Fruit fly (Drosophila melanogaster) Kc167 (cell line): ENCODE data around the gene CG6621.

ENCODE experiments used
- Myc ChIP-seq: fragments of >200 bp; optimal IDR thresholded peaks from 2 replicates; lab custom pipeline; 2017; ENCODE audit warnings: missing external identifiers
- Sin3A ChIP-seq: fragments of >200 bp; optimal IDR thresholded peaks from 2 replicates; lab custom pipeline; 2018; ENCODE audit warnings: missing external identifiers
- h ChIP-seq: fragments of >200 bp; optimal IDR thresholded peaks from 3 replicates; lab custom pipeline; 2018; ENCODE audit warnings: missing external identifiers
- insv ChIP-seq: fragments of >200 bp; optimal IDR thresholded peaks from 3 replicates; lab custom pipeline; 2018; ENCODE audit warnings: missing external identifiers
- psq ChIP-seq: fragments of >200 bp; optimal IDR thresholded peaks from 2 replicates; lab custom pipeline; 2017; ENCODE audit warnings: missing external identifiers
- ttk ChIP-seq: sonication (Bioruptor generic); optimal IDR thresholded peaks from 2 replicates; lab custom pipeline; 2017; ENCODE audit warnings: missing external identifiers

Gene CG6621

dm6 chr3R:10879219-10879618 is 14.1 kb downstream of the CG6621 start, which contains the start of gene CG14695:
CG14695 (minus strand) TSS chr3R:10879319.
- TF ChIP-seq insv (lab: Kevin White, UChicago), result no peak
- TF ChIP-seq h, result no peak
- no peak for TF ChIP-seq psq
- no peak for TF ChIP-seq ttk (lab: Kevin White, UChicago)
- TF ChIP-seq Sin3A (lab: Kevin White, UChicago), result no peak
- TF ChIP-seq Myc, result no peak

dm6 chr3R:10878628-10879027 is 14.7 kb downstream of the CG6621 start:
- TF ChIP-seq insv (lab: Kevin White, UChicago), result no peak
- no peak for TF ChIP-seq h
- TF ChIP-seq Myc, result no peak
- TF ChIP-seq psq, result no peak
- TF ChIP-seq ttk (lab: Kevin White, UChicago), result no peak
- no peak for TF ChIP-seq Sin3A (lab: Kevin White, UChicago)

dm6 chr3R:10877808-10878207 is 15.5 kb downstream of the CG6621 start:
- TF ChIP-seq Myc (no peak), Sin3A (lab: Kevin White, UChicago) (no peak), h (no peak), insv (lab: Kevin White, UChicago) (no peak), psq (no peak), ttk (lab: Kevin White, UChicago) (no peak)

- TF ChIP-seq psq (no peak), ttk (lab: Kevin White, UChicago) (no peak), insv (lab: Kevin White, UChicago) (no peak), Sin3A (lab: Kevin White, UChicago) (no peak), h (no peak), Myc (no peak)
Measured at dm6 chr3R:10875515-10876434, 17.6 kb downstream of the CG6621 start, which contains the start of gene Sodh2. Sodh2 (plus strand) TSS chr3R:10876384.

- no peak for TF ChIP-seq h
- no peak for TF ChIP-seq Sin3A (lab: Kevin White, UChicago)
- TF ChIP-seq Myc, result no peak
- TF ChIP-seq insv (lab: Kevin White, UChicago), result no peak
Measured at dm6 chr3R:10872820-10873219, 20.5 kb downstream of the CG6621 start, which contains the start of gene CG4596. CG4596 (plus strand) TSS chr3R:10873038.

- no peak for TF ChIP-seq Myc
- TF ChIP-seq insv (lab: Kevin White, UChicago), result no peak
- TF ChIP-seq h, result no peak
- TF ChIP-seq psq, result no peak
- no peak for TF ChIP-seq Sin3A (lab: Kevin White, UChicago)
- TF ChIP-seq ttk (lab: Kevin White, UChicago), result no peak
Measured at dm6 chr3R:10872148-10872783, 21.1 kb downstream of the CG6621 start, which contains the start of gene Fdh. Fdh (minus strand) TSS chr3R:10872381.

- TF ChIP-seq psq (no peak), Sin3A (lab: Kevin White, UChicago) (no peak), Myc (no peak), ttk (lab: Kevin White, UChicago) (no peak), h (no peak), insv (lab: Kevin White, UChicago) (no peak)
Measured at dm6 chr3R:10870561-10870960, 22.8 kb downstream of the CG6621 start.

dm6 chr3R:10868427-10868962 is 24.8 kb downstream of the CG6621 start, which contains the start of the genes SelR and Tsp86D:
SelR (minus strand) TSS chr3R:10868642.
Tsp86D (plus strand) TSS chr3R:10868708.
- TF ChIP-seq insv (lab: Kevin White, UChicago) (no peak), Sin3A (lab: Kevin White, UChicago) (no peak), Myc (no peak)

- no peak for TF ChIP-seq Sin3A (lab: Kevin White, UChicago)
- no peak for TF ChIP-seq insv (lab: Kevin White, UChicago)
Measured at dm6 chr3R:10863956-10864355, 29.4 kb downstream of the CG6621 start.

dm6 chr3R:10863446-10863819 is 29.9 kb downstream of the CG6621 start:
- no peak for TF ChIP-seq insv (lab: Kevin White, UChicago)

dm6 chr3R:10862773-10863445 is 30.4 kb downstream of the CG6621 start, which contains the start of gene CG6574:
CG6574 (minus strand) TSS chr3R:10862988.
- TF ChIP-seq h, result no peak
- no peak for TF ChIP-seq psq
- TF ChIP-seq ttk (lab: Kevin White, UChicago), result no peak
- TF ChIP-seq Myc, result no peak
- TF ChIP-seq Sin3A (lab: Kevin White, UChicago), result no peak
- TF ChIP-seq insv (lab: Kevin White, UChicago), result no peak

dm6 chr3R:10859713-10860112 is 33.6 kb downstream of the CG6621 start, which contains the start of gene CG14694:
CG14694 (minus strand) TSS chr3R:10859813.
- TF ChIP-seq h (no peak), Myc (no peak), insv (lab: Kevin White, UChicago) (no peak), ttk (lab: Kevin White, UChicago) (no peak), psq (no peak), Sin3A (lab: Kevin White, UChicago) (no peak)
